Fruit fly (Drosophila melanogaster) whole organism, wandering third instar larva: ENCODE data around the gene rno.

Experiments used
- Abd-B ChIP-seq: fragments of >200 bp; optimal IDR thresholded peaks from 2 replicates; lab custom pipeline; 2017; ENCODE audit warnings: missing biosample characterization, missing genetic modification characterization
- CG32264 ChIP-seq: fragments of 200-800 bp; sonication (Bioruptor generic); optimal IDR thresholded peaks from 2 replicates; lab custom pipeline; 2016; ENCODE audit warnings: missing biosample characterization, missing genetic modification characterization
- CG9705 ChIP-seq: fragments of 200-800 bp; sonication (Bioruptor generic); optimal IDR thresholded peaks from 2 replicates; lab custom pipeline; 2018; ENCODE audit warnings: missing biosample characterization, mild to moderate bottlenecking, missing genetic modification characterization
- CrebA ChIP-seq: fragments of 200-800 bp; sonication (Bioruptor generic); optimal IDR thresholded peaks from 2 replicates; lab custom pipeline; 2016; ENCODE audit warnings: missing biosample characterization, mild to moderate bottlenecking, missing genetic modification characterization, borderline replicate concordance
- Dfd ChIP-seq: fragments of >200 bp; optimal IDR thresholded peaks from 2 replicates; lab custom pipeline; 2017; ENCODE audit warnings: missing biosample characterization, missing genetic modification characterization
- Dif ChIP-seq: fragments of 200-275, 200-300 bp; sonication (Bioruptor generic); optimal IDR thresholded peaks from 2 replicates; lab custom pipeline; 2018; ENCODE audit warnings: missing biosample characterization, missing genetic modification characterization; ENCODE audit not compliant: partially characterized antibody
- GATAd ChIP-seq: sonication (Bioruptor generic); optimal IDR thresholded peaks from 2 replicates; lab custom pipeline; 2016; ENCODE audit warnings: missing biosample characterization, missing genetic modification characterization
- HLH106 ChIP-seq: fragments of 200-800 bp; optimal IDR thresholded peaks from 3 replicates; lab custom pipeline; 2019; ENCODE audit warnings: missing biosample characterization, mild to moderate bottlenecking, missing genetic modification characterization, moderate library complexity
- Hnf4 ChIP-seq: fragments of 200-800 bp; sonication (Bioruptor generic); optimal IDR thresholded peaks from 2 replicates; lab custom pipeline; 2016; ENCODE audit warnings: missing biosample characterization, mild to moderate bottlenecking, missing genetic modification characterization
- Hr78 ChIP-seq: fragments of >200 bp; optimal IDR thresholded peaks from 2 replicates; lab custom pipeline; 2017; ENCODE audit warnings: missing biosample characterization, missing genetic modification characterization
- Hr83 ChIP-seq: fragments of 200-300 bp; sonication (Bioruptor generic); optimal IDR thresholded peaks from 2 replicates; lab custom pipeline; 2016; ENCODE audit warnings: missing biosample characterization, mild to moderate bottlenecking, missing genetic modification characterization, moderate library complexity; ENCODE audit not compliant: poor library complexity, severe bottlenecking
- Jra ChIP-seq: sonication (Bioruptor generic); optimal IDR thresholded peaks from 2 replicates; lab custom pipeline; 2016; ENCODE audit warnings: missing biosample characterization, missing genetic modification characterization
- Mio ChIP-seq: sonication (Bioruptor generic); optimal IDR thresholded peaks from 2 replicates; lab custom pipeline; 2016; ENCODE audit warnings: missing biosample characterization, missing genetic modification characterization
- Myc ChIP-seq: fragments of >200 bp; optimal IDR thresholded peaks from 2 replicates; lab custom pipeline; 2017
- N ChIP-seq: fragments of >200 bp; optimal IDR thresholded peaks from 2 replicates; lab custom pipeline; 2018; ENCODE audit warnings: missing biosample characterization, missing external identifiers, missing genetic modification characterization
- OdsH ChIP-seq: fragments of 200-800 bp; sonication (Bioruptor generic); optimal IDR thresholded peaks from 2 replicates; lab custom pipeline; 2016; ENCODE audit warnings: missing biosample characterization, mild to moderate bottlenecking, missing genetic modification characterization
- Rel ChIP-seq, 2 experiments: fragments of 200-800 bp; sonication (Bioruptor generic) in 1 of 2; optimal IDR thresholded peaks; 2 replicates in 1 of 2; 3 replicates in 1 of 2; lab custom pipeline; 2016 to 2019; ENCODE audit warnings: mild to moderate bottlenecking in 2 of 2, missing biosample characterization in 2 of 2, missing genetic modification characterization in 2 of 2, moderate library complexity in 1 of 2
- Sp1 ChIP-seq: fragments of 200-800 bp; sonication (Bioruptor generic); optimal IDR thresholded peaks from 3 replicates; lab custom pipeline; 2019; ENCODE audit warnings: missing biosample characterization, mild to moderate bottlenecking, missing genetic modification characterization, moderate library complexity
- Vsx2 ChIP-seq: fragments of 200-300, 225-300 bp; sonication (Bioruptor generic); optimal IDR thresholded peaks from 2 replicates; lab custom pipeline; 2018; ENCODE audit warnings: missing biosample characterization, missing genetic modification characterization; ENCODE audit not compliant: partially characterized antibody
- br ChIP-seq: fragments of 200-800 bp; sonication (Bioruptor generic); optimal IDR thresholded peaks from 2 replicates; lab custom pipeline; 2016; ENCODE audit warnings: missing biosample characterization, missing genetic modification characterization
- brk ChIP-seq: fragments of 200-800 bp; sonication (Bioruptor generic); optimal IDR thresholded peaks from 2 replicates; lab custom pipeline; 2016; ENCODE audit warnings: missing biosample characterization, mild to moderate bottlenecking, missing genetic modification characterization
- dl ChIP-seq, 2 experiments: fragments of 175-275, 200-275 bp in 1 of 2; fragments of 200-275 bp in 1 of 2; sonication (Bioruptor generic); optimal IDR thresholded peaks; lab custom pipeline; 2018; ENCODE audit warnings: mild to moderate bottlenecking in 2 of 2, missing biosample characterization in 2 of 2, missing genetic modification characterization in 2 of 2, moderate library complexity in 2 of 2; ENCODE audit not compliant: partially characterized antibody in 2 of 2, insufficient read depth in 1 of 2
- dmrt93B ChIP-seq: fragments of 200-800 bp; sonication (Bioruptor generic); optimal IDR thresholded peaks from 2 replicates; lab custom pipeline; 2018; ENCODE audit warnings: missing biosample characterization, mild to moderate bottlenecking, missing genetic modification characterization
- dsf ChIP-seq: sonication (Bioruptor generic); optimal IDR thresholded peaks from 2 replicates; lab custom pipeline; 2016; ENCODE audit warnings: missing biosample characterization, missing genetic modification characterization, borderline replicate concordance
- ey ChIP-seq: fragments of 200-800 bp; sonication (Bioruptor generic); optimal IDR thresholded peaks from 2 replicates; lab custom pipeline; 2016; ENCODE audit warnings: missing biosample characterization, missing genetic modification characterization
- foxo ChIP-seq, 2 experiments: fragments of 200-800 bp; sonication (Bioruptor generic); optimal IDR thresholded peaks; 2 replicates in 1 of 2; 3 replicates in 1 of 2; lab custom pipeline; 2016 to 2017; ENCODE audit warnings: missing biosample characterization in 2 of 2, missing genetic modification characterization in 2 of 2
- fru ChIP-seq: fragments of 200-800 bp; sonication (Bioruptor generic); optimal IDR thresholded peaks from 3 replicates; lab custom pipeline; 2016; ENCODE audit warnings: missing biosample characterization, mild to moderate bottlenecking, missing genetic modification characterization
- h ChIP-seq: fragments of 200-800 bp; sonication (Bioruptor generic); optimal IDR thresholded peaks from 3 replicates; lab custom pipeline; 2016; ENCODE audit warnings: missing biosample characterization, mild to moderate bottlenecking, missing genetic modification characterization
- jim ChIP-seq: fragments of 175-275, 200-325 bp; sonication (Bioruptor generic); optimal IDR thresholded peaks from 2 replicates; lab custom pipeline; 2016; ENCODE audit warnings: missing biosample characterization, mild to moderate bottlenecking, missing genetic modification characterization
- lola ChIP-seq: fragments of >200 bp; optimal IDR thresholded peaks from 2 replicates; lab custom pipeline; 2017; ENCODE audit warnings: missing biosample characterization, missing genetic modification characterization
- pan ChIP-seq: fragments of >200 bp; optimal IDR thresholded peaks from 2 replicates; lab custom pipeline; 2017
- psq ChIP-seq: fragments of 200-800 bp; sonication (Bioruptor generic); optimal IDR thresholded peaks from 3 replicates; lab custom pipeline; 2017; ENCODE audit warnings: missing biosample characterization, mild to moderate bottlenecking, missing genetic modification characterization, moderate library complexity
- rgr ChIP-seq: fragments of 200-800 bp; sonication (Bioruptor generic); optimal IDR thresholded peaks from 3 replicates; lab custom pipeline; 2016; ENCODE audit warnings: missing biosample characterization, mild to moderate bottlenecking, missing genetic modification characterization
- sage ChIP-seq: fragments of 200-800 bp; sonication (Bioruptor generic); optimal IDR thresholded peaks from 2 replicates; lab custom pipeline; 2016; ENCODE audit warnings: missing biosample characterization, mild to moderate bottlenecking, missing genetic modification characterization
- sv ChIP-seq: fragments of 200-800 bp; sonication (Bioruptor generic); optimal IDR thresholded peaks from 3 replicates; lab custom pipeline; 2016; ENCODE audit warnings: missing biosample characterization, missing genetic modification characterization
- tai ChIP-seq: sonication (Bioruptor generic); optimal IDR thresholded peaks from 2 replicates; lab custom pipeline; 2016; ENCODE audit warnings: missing biosample characterization, missing genetic modification characterization
- usp ChIP-seq: fragments of >200 bp; optimal IDR thresholded peaks from 2 replicates; lab custom pipeline; 2017; ENCODE audit warnings: missing biosample characterization, missing genetic modification characterization
- woc ChIP-seq: sonication (Bioruptor generic); optimal IDR thresholded peaks from 2 replicates; lab custom pipeline; 2016; ENCODE audit warnings: missing biosample characterization, mild to moderate bottlenecking, missing genetic modification characterization

rno gene

DNA sequence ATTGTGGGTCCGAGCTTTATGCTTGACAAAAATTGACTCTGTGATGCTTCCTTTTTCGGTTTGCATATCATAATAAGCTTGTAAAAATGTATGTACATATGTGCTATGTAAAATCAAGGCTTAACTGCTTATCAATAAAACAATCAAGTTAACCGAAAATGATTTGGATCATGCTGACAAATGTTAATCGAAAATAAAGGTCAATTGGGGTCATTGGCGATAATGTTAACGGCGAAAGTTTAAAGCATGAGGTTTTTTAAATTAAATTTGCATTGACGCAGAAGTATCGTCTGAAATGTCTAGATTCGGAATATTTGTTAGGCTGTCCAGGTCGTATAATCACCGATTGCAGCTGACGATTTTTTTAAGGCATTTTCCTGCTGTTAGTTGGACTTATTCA, 16.8 kb upstream of the rno start, which contains the start of gene Kaz1-ORFB:
Kaz1-ORFB (plus strand) TSS at position 301 of the 400 bp plus-strand sequence.
- no peak for TF ChIP-seq sv (GFP tag; lab: Kevin White, UChicago)

DNA sequence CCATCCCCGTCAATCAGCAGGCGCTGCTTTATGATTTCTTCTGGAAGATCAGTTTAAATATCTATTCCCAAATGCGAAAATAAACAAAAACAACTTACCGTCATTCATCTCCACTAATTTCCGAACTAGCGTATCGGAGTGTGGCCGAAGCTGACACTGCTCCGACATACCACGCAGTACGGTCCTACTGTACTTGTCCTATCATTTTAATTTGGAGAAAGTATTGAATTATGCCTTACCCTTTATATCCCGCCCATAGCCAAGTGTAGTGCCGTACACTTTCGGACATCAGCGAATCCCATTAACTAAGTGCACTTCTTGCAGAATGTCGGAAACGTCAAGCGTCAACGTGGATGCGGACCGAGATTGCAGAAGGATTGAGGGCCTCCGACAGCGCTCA, 13.0 kb upstream of the rno start, which contains the start of the genes thoc7 and Dis3l2:
thoc7 (minus strand) TSS at position 168 of the 400 bp plus-strand sequence.
Dis3l2 (plus strand) TSS at position 190 of the 400 bp plus-strand sequence.
- TF ChIP-seq Rel (GFP tag; optimal IDR thresholded peaks at IDR 0.05; lab: Kevin White, UChicago) (no peak), Rel (tag; optimal IDR thresholded peaks at IDR 0.05; lab: Kevin White, UChicago) (no peak), Jra (no peak), psq (GFP tag; lab: Kevin White, UChicago) (no peak), Dfd (GFP tag; lab: Kevin White, UChicago) (no peak), Myc (lab: Kevin White, UChicago) (no peak), Hnf4 (GFP tag; lab: Kevin White, UChicago) (no peak), GATAd (no peak), jim (no peak), Hr83 (GFP tag; lab: Kevin White, UChicago) (no peak), Dif (GFP tag; lab: Kevin White, UChicago) (no peak), OdsH (GFP tag; lab: Kevin White, UChicago) (no peak), Abd-B (GFP tag; lab: Kevin White, UChicago) (no peak), br (GFP tag; lab: Kevin White, UChicago) (no peak), sv (GFP tag; lab: Kevin White, UChicago) (no peak), CG32264 (GFP tag; lab: Kevin White, UChicago) (no peak), brk (no peak), sage (GFP tag; lab: Kevin White, UChicago) (no peak), fru (GFP tag; lab: Kevin White, UChicago) (no peak), Sp1 (GFP tag; lab: Kevin White, UChicago) (no peak), Vsx2 (GFP tag; lab: Kevin White, UChicago) (no peak)

DNA sequence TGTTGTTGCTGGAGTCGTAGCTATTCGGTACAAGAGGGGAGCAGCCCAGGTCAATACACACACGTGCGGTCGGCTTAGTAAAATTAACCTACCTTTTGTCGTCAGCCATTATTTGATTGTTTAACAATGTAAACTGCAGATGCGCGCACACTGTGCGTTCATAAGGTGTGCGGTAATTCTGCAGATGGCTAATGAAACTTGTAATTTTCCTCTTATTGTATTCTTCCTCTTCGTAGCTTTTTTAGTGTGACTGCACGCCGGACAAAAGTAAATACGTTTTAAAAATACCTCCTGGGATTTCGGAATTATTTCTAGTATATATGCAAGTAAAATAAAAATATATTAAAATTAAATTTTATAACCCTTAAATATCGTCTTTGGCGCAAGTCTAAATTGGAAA, 11.6 kb upstream of the rno start, which contains the start of gene Prp4k:
Prp4k (minus strand) TSS at position 258 of the 400 bp plus-strand sequence.
- TF ChIP-seq Rel (GFP tag; optimal IDR thresholded peaks at IDR 0.05; lab: Kevin White, UChicago): no peak
- TF ChIP-seq Rel (tag; optimal IDR thresholded peaks at IDR 0.05; lab: Kevin White, UChicago): peak; percentile 30
- TF ChIP-seq Mio (GFP tag; lab: Kevin White, UChicago): no peak
- no peak for TF ChIP-seq ey (GFP tag; lab: Kevin White, UChicago)
- peak; percentile 21 for TF ChIP-seq psq (GFP tag; lab: Kevin White, UChicago)
- TF ChIP-seq CrebA (GFP tag; lab: Kevin White, UChicago): no peak

DNA sequence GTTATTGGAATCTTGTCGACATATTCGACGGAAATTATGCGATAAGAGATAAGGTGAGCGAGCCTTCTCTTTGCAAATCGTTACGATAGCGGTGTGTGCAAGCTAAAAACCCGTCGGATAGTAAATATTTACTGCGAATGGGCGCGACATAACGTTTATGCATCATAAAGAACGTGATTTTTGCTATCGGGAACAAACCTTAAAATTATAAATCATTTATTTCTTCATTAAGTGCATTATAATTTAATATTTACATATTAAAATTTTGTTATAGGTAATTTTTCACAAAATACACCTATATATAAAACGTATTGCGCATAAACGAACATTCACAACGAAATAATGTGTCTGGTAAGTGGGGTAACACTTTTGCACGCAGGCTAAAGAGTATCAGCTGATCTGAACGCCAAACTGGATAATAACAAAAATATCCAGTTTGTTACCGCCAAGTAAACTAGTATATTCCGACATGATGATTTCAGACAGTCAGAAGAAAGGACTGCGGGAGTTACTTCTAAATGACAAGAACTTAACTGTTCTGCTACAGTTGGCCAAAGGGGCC, 6.2 kb upstream of the rno start, which contains the start of the genes Gk1 and CG13876:
Gk1 (minus strand) TSS at position 122 of the 562 bp plus-strand sequence.
CG13876 (plus strand) TSS at position 412 of the 562 bp plus-strand sequence.
- peak; percentile 73 for TF ChIP-seq sv (GFP tag; lab: Kevin White, UChicago)
- peak; percentile 98 for TF ChIP-seq Sp1 (GFP tag; lab: Kevin White, UChicago)
- no peak for TF ChIP-seq br (GFP tag; lab: Kevin White, UChicago)
- TF ChIP-seq woc (GFP tag; lab: Kevin White, UChicago): no peak
- TF ChIP-seq dmrt93B (GFP tag; lab: Kevin White, UChicago): no peak
- TF ChIP-seq CG32264 (GFP tag; lab: Kevin White, UChicago): peak; percentile 52
- no peak for TF ChIP-seq usp (GFP tag; lab: Kevin White, UChicago)
- TF ChIP-seq ey (GFP tag; lab: Kevin White, UChicago): peak; percentile 84
- TF ChIP-seq rgr: peak; percentile 97
- TF ChIP-seq Jra: peak; percentile 77
- no peak for TF ChIP-seq CrebA (GFP tag; lab: Kevin White, UChicago)
- TF ChIP-seq dl (GFP tag; optimal IDR thresholded peaks at IDR 0.05; lab: Kevin White, UChicago; ENCODE audit: insufficient read depth in 1 of 2, partially characterized antibody in 2 of 2): no peak
- TF ChIP-seq Hr83 (GFP tag; lab: Kevin White, UChicago): peak; percentile 21
- peak in 1 of 2 experiments; percentile 97 for TF ChIP-seq foxo (GFP tag; optimal IDR thresholded peaks at IDR 0.05; lab: Kevin White, UChicago)
- no peak for TF ChIP-seq GATAd
- no peak for TF ChIP-seq pan (lab: Kevin White, UChicago)
- TF ChIP-seq brk: no peak
- peak; percentile 76 for TF ChIP-seq Rel (GFP tag; optimal IDR thresholded peaks at IDR 0.05; lab: Kevin White, UChicago)
- peak; percentile 90 for TF ChIP-seq Rel (tag; optimal IDR thresholded peaks at IDR 0.05; lab: Kevin White, UChicago)
- no peak for TF ChIP-seq jim
- no peak for TF ChIP-seq Dfd (GFP tag; lab: Kevin White, UChicago)
- TF ChIP-seq lola (GFP tag; lab: Kevin White, UChicago): no peak
- no peak for TF ChIP-seq Vsx2 (GFP tag; lab: Kevin White, UChicago)
- peak; percentile 94 for TF ChIP-seq h (GFP tag; lab: Kevin White, UChicago)
- peak; percentile 51 for TF ChIP-seq dsf (GFP tag; lab: Kevin White, UChicago)
- TF ChIP-seq tai: no peak
- TF ChIP-seq Hnf4 (GFP tag; lab: Kevin White, UChicago): peak; percentile 81
- TF ChIP-seq Hr78: no peak
- TF ChIP-seq Abd-B (GFP tag; lab: Kevin White, UChicago): no peak
- TF ChIP-seq fru (GFP tag; lab: Kevin White, UChicago): peak; percentile 95
- peak; percentile 96 for TF ChIP-seq OdsH (GFP tag; lab: Kevin White, UChicago)
- no peak for TF ChIP-seq N (GFP tag; lab: Kevin White, UChicago)
- no peak for TF ChIP-seq Dif (GFP tag; lab: Kevin White, UChicago)
- TF ChIP-seq CG9705 (GFP tag; lab: Kevin White, UChicago): peak; percentile 94
- no peak for TF ChIP-seq sage (GFP tag; lab: Kevin White, UChicago)
- TF ChIP-seq psq (GFP tag; lab: Kevin White, UChicago): peak; percentile 91
- TF ChIP-seq HLH106 (tag; lab: Kevin White, UChicago): peak; percentile 98
